Worm (Caenorhabditis elegans): ENCODE measurements around the gene C24F3.2.
A peak's percentile ranks its signal among the peaks of the same experiment; 100 is the strongest.

The C24F3.2 gene

DNA sequence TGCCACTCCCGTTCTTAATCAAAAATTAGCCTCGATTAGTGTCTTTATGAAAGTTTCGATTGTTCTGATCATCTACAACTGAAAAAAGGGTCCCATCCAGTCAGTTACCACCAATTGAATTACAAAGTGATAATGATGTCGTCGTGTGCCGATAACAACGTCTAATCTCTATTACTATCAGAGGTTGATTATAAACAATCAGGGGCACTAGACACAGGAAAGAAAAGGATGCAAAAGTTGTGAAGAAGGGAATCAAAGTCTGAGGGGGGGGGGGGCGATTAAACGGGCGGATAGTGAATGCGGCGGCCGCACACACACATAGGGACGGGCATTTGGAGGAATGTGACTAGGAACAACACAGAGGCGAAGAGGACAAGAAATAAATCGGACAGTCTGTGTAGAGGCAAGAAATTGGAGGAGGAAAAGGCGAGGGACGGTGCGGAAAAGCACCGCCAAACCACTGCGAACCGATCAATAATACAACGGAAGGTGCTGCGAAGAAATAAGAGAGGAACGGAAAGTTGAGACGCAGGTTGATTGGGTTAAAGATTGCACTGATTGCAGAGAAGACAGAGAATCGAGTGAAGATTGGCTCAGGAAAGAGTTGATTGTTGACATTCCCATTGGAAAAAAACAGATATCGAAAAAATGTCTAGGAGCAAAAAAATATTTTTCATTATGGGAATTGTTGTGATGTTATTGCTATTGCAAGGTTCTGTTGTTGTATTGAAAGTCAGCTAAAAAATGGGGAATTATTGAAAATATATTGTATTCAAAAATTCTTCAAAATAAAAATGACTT is 47.2 kb upstream of the C24F3.2 start:
- peak in 2 of 6 experiments; percentile 0 to 8 for TF ChIP-seq elt-3 (tag; optimal IDR thresholded peaks at IDR 0.05)
- TF ChIP-seq isw-1 (GFP tag; IDR thresholded peaks at IDR 0.05) = no peak
- no peak for TF ChIP-seq lin-15B (tag; optimal IDR thresholded peaks at IDR 0.05)
- TF ChIP-seq aha-1 (tag; optimal IDR thresholded peaks at IDR 0.05) = no peak
- TF ChIP-seq skn-1 (tag; optimal IDR thresholded peaks at IDR 0.05) = no peak
- TF ChIP-seq dsc-1 (tag; optimal IDR thresholded peaks at IDR 0.05) = no peak
- TF ChIP-seq pqm-1 (tag; optimal IDR thresholded peaks at IDR 0.05) = no peak
- no peak for TF ChIP-seq unc-86 (tag; optimal IDR thresholded peaks at IDR 0.05)
- no peak for TF ChIP-seq grh-1 (GFP tag; IDR thresholded peaks at IDR 0.05)
- TF ChIP-seq fkh-8 (tag; optimal IDR thresholded peaks at IDR 0.05) = no peak
- TF ChIP-seq sox-4 (tag; optimal IDR thresholded peaks at IDR 0.05) = no peak
- no peak for TF ChIP-seq alr-1 (tag; optimal IDR thresholded peaks at IDR 0.05; ENCODE audit: borderline replicate concordance)
- TF ChIP-seq zip-4 (GFP tag; optimal IDR thresholded peaks at IDR 0.05) = no peak
- TF ChIP-seq nhr-28 (tag; optimal IDR thresholded peaks at IDR 0.05) = no peak
- TF ChIP-seq ceh-8 (GFP tag; optimal IDR thresholded peaks at IDR 0.05) = no peak
- TF ChIP-seq snu-23 (GFP tag; optimal IDR thresholded peaks at IDR 0.05) = peak; percentile 25
- TF ChIP-seq nhr-84 (tag; optimal IDR thresholded peaks at IDR 0.05) = no peak
- no peak for TF ChIP-seq C34B4.2 (tag; optimal IDR thresholded peaks at IDR 0.05)
- TF ChIP-seq ceh-90 (tag; optimal IDR thresholded peaks at IDR 0.05) = no peak
- no peak for TF ChIP-seq hlh-17 (GFP tag; optimal IDR thresholded peaks at IDR 0.05; ENCODE audit: borderline replicate concordance)
- no peak for TF ChIP-seq ceh-88 (GFP tag; IDR thresholded peaks at IDR 0.05)
- no peak for TF ChIP-seq fos-1 (tag; optimal IDR thresholded peaks at IDR 0.05)
- TF ChIP-seq xbp-1 (tag; optimal IDR thresholded peaks at IDR 0.05) = no peak
- no peak for TF ChIP-seq jun-1 (tag; optimal IDR thresholded peaks at IDR 0.05)
- TF ChIP-seq snpc-4 (tag; optimal IDR thresholded peaks at IDR 0.05) = no peak
- TF ChIP-seq C16A3.4 (tag; optimal IDR thresholded peaks at IDR 0.05) = no peak
- no peak for TF ChIP-seq ets-5 (GFP tag; IDR thresholded peaks at IDR 0.05)
- TF ChIP-seq sptf-1 (tag; optimal IDR thresholded peaks at IDR 0.05) = no peak
- TF ChIP-seq elt-2 (tag; optimal IDR thresholded peaks at IDR 0.05) = peak; percentile 45
- no peak for TF ChIP-seq aly-2 (tag; optimal IDR thresholded peaks at IDR 0.05)
- TF ChIP-seq pax-3 (tag; optimal IDR thresholded peaks at IDR 0.05) = no peak
- no peak for TF ChIP-seq nhr-11 (tag; optimal IDR thresholded peaks at IDR 0.05)
- no peak for TF ChIP-seq mef-2 (tag; optimal IDR thresholded peaks at IDR 0.05)
- TF ChIP-seq egl-27 (tag; optimal IDR thresholded peaks at IDR 0.05) = no peak
- TF ChIP-seq zag-1 (tag; optimal IDR thresholded peaks at IDR 0.05) = no peak
- no peak for TF ChIP-seq efl-3 (GFP tag; optimal IDR thresholded peaks at IDR 0.05)
- TF ChIP-seq hlh-4 (tag; optimal IDR thresholded peaks at IDR 0.05) = no peak
- TF ChIP-seq nhr-47 (tag; optimal IDR thresholded peaks at IDR 0.05) = peak; percentile 0
- TF ChIP-seq tbx-2 (tag; optimal IDR thresholded peaks at IDR 0.05) = no peak
- no peak for TF ChIP-seq fkh-10 (GFP tag; optimal IDR thresholded peaks at IDR 0.05)
- TF ChIP-seq C04F5.9 (tag; optimal IDR thresholded peaks at IDR 0.05) = no peak
- TF ChIP-seq dpl-1 (GFP tag; optimal IDR thresholded peaks at IDR 0.05) = no peak
- TF ChIP-seq mep-1 (tag; optimal IDR thresholded peaks at IDR 0.05) = peak; percentile 14
- TF ChIP-seq nhr-19 (GFP tag; conservative IDR thresholded peaks at IDR 0.05) = peak; percentile 9; the same call in 1 of the 2 replicates
- TF ChIP-seq tlp-1 (tag; optimal IDR thresholded peaks at IDR 0.05) = no peak
- no peak for TF ChIP-seq rnt-1 (tag; optimal IDR thresholded peaks at IDR 0.05)
- TF ChIP-seq unc-62 (GFP tag; optimal IDR thresholded peaks at IDR 0.05) = no peak
- no peak for TF ChIP-seq lin-39 (tag; optimal IDR thresholded peaks at IDR 0.05)
- TF ChIP-seq nhr-71 (tag; optimal IDR thresholded peaks at IDR 0.05) = peak; percentile 14
- no peak for TF ChIP-seq nhr-237 (tag; optimal IDR thresholded peaks at IDR 0.05)
- no peak for TF ChIP-seq unc-130 (tag; optimal IDR thresholded peaks at IDR 0.05)
- peak; percentile 33 for TF ChIP-seq nhr-90 (tag; optimal IDR thresholded peaks at IDR 0.05; ENCODE audit: poor library complexity)

Measured in whole organism, L1 larva.